Worm (Caenorhabditis elegans): ENCODE results near the gene gldi-7.
A peak's percentile ranks its signal among the peaks of the same experiment; 100 is the strongest.

Gene gldi-7

ce11 chrII:8532015-8532414 is 993 bp upstream of the gldi-7 start:
- no peak for TF ChIP-seq ceh-9 (tag; optimal IDR thresholded peaks at IDR 0.05)
- TF ChIP-seq ref-2 (tag; optimal IDR thresholded peaks at IDR 0.05): no peak
- TF ChIP-seq mec-3 (tag; optimal IDR thresholded peaks at IDR 0.05; ENCODE audit: borderline replicate concordance): no peak
- peak; percentile 8 for TF ChIP-seq ceh-31 (tag; optimal IDR thresholded peaks at IDR 0.05)
- peak; percentile 51 for TF ChIP-seq nfya-1 (tag; optimal IDR thresholded peaks at IDR 0.05)
- TF ChIP-seq elt-4 (tag; optimal IDR thresholded peaks at IDR 0.05): no peak
- TF ChIP-seq ceh-48 (tag; optimal IDR thresholded peaks at IDR 0.05): no peak
- no peak for TF ChIP-seq C08G9.2 (tag; optimal IDR thresholded peaks at IDR 0.05)
- no peak for TF ChIP-seq eyg-1 (tag; optimal IDR thresholded peaks at IDR 0.05)
- TF ChIP-seq ceh-18 (tag; optimal IDR thresholded peaks at IDR 0.05): no peak
- TF ChIP-seq K09A11.1 (tag; optimal IDR thresholded peaks at IDR 0.05; ENCODE audit: insufficient read depth): no peak
- no peak for TF ChIP-seq unc-55 (GFP tag; optimal IDR thresholded peaks at IDR 0.05)
- TF ChIP-seq fkh-10 (GFP tag; optimal IDR thresholded peaks at IDR 0.05): no peak
- TF ChIP-seq tbx-2 (tag; optimal IDR thresholded peaks at IDR 0.05): peak; percentile 48
- no peak for TF ChIP-seq pros-1 (tag; optimal IDR thresholded peaks at IDR 0.05)
- TF ChIP-seq elt-2 (tag; optimal IDR thresholded peaks at IDR 0.05): no peak
- TF ChIP-seq nhr-232 (tag; optimal IDR thresholded peaks at IDR 0.05): no peak
- TF ChIP-seq fkh-6 (tag; optimal IDR thresholded peaks at IDR 0.05): no peak
- TF ChIP-seq madf-2 (tag; optimal IDR thresholded peaks at IDR 0.05): no peak
- no peak for TF ChIP-seq syd-9 (tag; optimal IDR thresholded peaks at IDR 0.05)
- no peak for TF ChIP-seq ceh-14 (tag; optimal IDR thresholded peaks at IDR 0.05)
- TF ChIP-seq hlh-8 (tag; optimal IDR thresholded peaks at IDR 0.05): no peak
- no peak for TF ChIP-seq ama-1 (optimal IDR thresholded peaks at IDR 0.05)
- no peak for TF ChIP-seq pat-9 (tag; optimal IDR thresholded peaks at IDR 0.05)
- TF ChIP-seq pha-2 (tag; optimal IDR thresholded peaks at IDR 0.05): peak; percentile 16
- no peak for TF ChIP-seq pha-4 (tag; optimal IDR thresholded peaks at IDR 0.05)
- no peak for TF ChIP-seq ahr-1 (tag; optimal IDR thresholded peaks at IDR 0.05)
- TF ChIP-seq ttx-3 (tag; optimal IDR thresholded peaks at IDR 0.05): no peak
- no peak for TF ChIP-seq hlh-13 (GFP tag; optimal IDR thresholded peaks at IDR 0.05)
- no peak for TF ChIP-seq pqm-1 (tag; optimal IDR thresholded peaks at IDR 0.05)
- no peak for TF ChIP-seq sdc-2 (tag; optimal IDR thresholded peaks at IDR 0.05)
- TF ChIP-seq ets-4 (tag; optimal IDR thresholded peaks at IDR 0.05): no peak
- TF ChIP-seq hlh-15 (tag; optimal IDR thresholded peaks at IDR 0.05): no peak
- TF ChIP-seq odd-2 (tag; optimal IDR thresholded peaks at IDR 0.05): no peak
- no peak for TF ChIP-seq npax-4 (tag; optimal IDR thresholded peaks at IDR 0.05)
- TF ChIP-seq ceh-34 (tag; optimal IDR thresholded peaks at IDR 0.05): peak; percentile 65
- TF ChIP-seq sox-4 (tag; optimal IDR thresholded peaks at IDR 0.05): no peak

ce11 chrII:8529176-8529698 is 1.8 kb downstream of the gldi-7 start:
- TF ChIP-seq F13H6.1 (tag; optimal IDR thresholded peaks at IDR 0.05) (no peak), pat-9 (tag; optimal IDR thresholded peaks at IDR 0.05) (no peak), ref-2 (tag; optimal IDR thresholded peaks at IDR 0.05) (peak; percentile 13), rnt-1 (tag; optimal IDR thresholded peaks at IDR 0.05) (peak; percentile 2), ceh-22 (tag; optimal IDR thresholded peaks at IDR 0.05) (no peak)

- TF ChIP-seq pha-4 (tag; optimal IDR thresholded peaks at IDR 0.05): no peak
These were observed 5.8 kb downstream of the gldi-7 start, which contains the start of the genes prp-9 and mrps-18B for ce11 chrII:8525133-8525736. prp-9 (minus strand) TSS chrII:8525396. mrps-18B (plus strand) TSS chrII:8525681.
